Worm (Caenorhabditis elegans) whole organism, late embryonic: ENCODE data around the gene syd-2.

Experiments used
- ama-1 ChIP-seq: fragments of 150-350 bp; optimal IDR thresholded peaks from 2 replicates; lab custom pipeline; 2014
- ceh-31 ChIP-seq: sonication (generic microtip); optimal IDR thresholded peaks from 2 replicates; lab custom pipeline; 2016; ENCODE audit warnings: missing genetic modification characterization, missing compliant biosample characterization
- pax-1 ChIP-seq: fragments of 150-350 bp; optimal IDR thresholded peaks from 2 replicates; lab custom pipeline; 2014; ENCODE audit warnings: missing biosample characterization, missing genetic modification characterization
- ref-2 ChIP-seq: sonication (generic microtip); optimal IDR thresholded peaks from 2 replicates; lab custom pipeline; 2016; ENCODE audit warnings: missing genetic modification characterization, missing compliant biosample characterization
- rnt-1 ChIP-seq: sonication (generic microtip); optimal IDR thresholded peaks from 2 replicates; lab custom pipeline; 2016; ENCODE audit warnings: missing genetic modification characterization, missing compliant biosample characterization

Gene syd-2

DNA sequence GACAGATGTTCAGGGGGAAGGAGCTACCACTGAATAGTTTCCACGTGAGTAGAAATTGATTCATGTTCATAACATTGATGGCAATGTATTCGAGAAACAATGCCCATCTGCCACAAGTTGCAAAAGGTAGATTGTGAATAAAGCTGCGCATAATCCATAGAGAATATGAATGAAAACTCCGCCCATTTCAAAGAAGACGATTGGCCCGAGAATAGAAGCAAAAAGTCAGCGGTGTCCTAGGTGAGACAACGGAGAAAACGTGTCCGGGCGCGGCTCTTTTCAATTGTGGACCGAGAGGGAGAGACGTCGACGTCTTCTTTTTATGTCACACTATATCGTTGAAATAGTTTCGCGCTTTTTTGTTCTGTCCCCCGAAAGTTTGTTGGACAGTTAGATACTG lies 55.4 kb downstream of the syd-2 start, which contains the start of gene vab-3:
Gene vab-3 (plus strand): TSS at position 301 of the 400 bp plus-strand sequence.
- TF ChIP-seq ama-1 (lab: Kevin White, UChicago), result no peak
- no peak for TF ChIP-seq ref-2
- TF ChIP-seq pax-1, result no peak
- no peak for TF ChIP-seq rnt-1 (tag; lab: Kevin White, UChicago)
- TF ChIP-seq ceh-31 (tag; lab: Kevin White, UChicago), result peak; percentile 22
- TF ChIP-seq, all 69 proteins: peak for 1
